Worm (Caenorhabditis elegans) whole organism, midembryonic: ENCODE results near the gene Y67A10A.3.

Source experiments
- T22C8.4 ChIP-seq: fragments of 200-800 bp; sonication (Bioruptor generic); IDR thresholded peaks from 2 replicates; pipeline ENCODE4 v1.3.6; 2022; ENCODE audit warnings: missing genetic modification characterization, missing compliant biosample characterization
- cog-1 ChIP-seq: sonication (generic microtip); optimal IDR thresholded peaks from 2 replicates; lab custom pipeline; 2016; ENCODE audit warnings: missing genetic modification characterization, missing compliant biosample characterization
- flt-1 ChIP-seq: fragments of 200-800 bp; sonication (Bioruptor generic); IDR thresholded peaks from 2 replicates; pipeline ENCODE4 v1.3.6; 2022; ENCODE audit warnings: missing genetic modification characterization, missing compliant biosample characterization
- klf-2 ChIP-seq: fragments of 200-800 bp; sonication (Bioruptor generic); conservative IDR thresholded peaks from 2 replicates; pipeline ENCODE4 v1.3.6; 2022; ENCODE audit warnings: missing genetic modification reagents, missing genetic modification characterization, missing compliant biosample characterization
- med-1 ChIP-seq: sonication (generic microtip); optimal IDR thresholded peaks from 2 replicates; lab custom pipeline; 2017; ENCODE audit warnings: missing genetic modification characterization, mild to moderate bottlenecking, missing compliant biosample characterization, antibody characterized with exemption, missing genetic modification reagents; ENCODE audit not compliant: insufficient read depth
- ref-1 ChIP-seq: fragments of 200-800 bp; sonication (Bioruptor generic); conservative IDR thresholded peaks from 2 replicates; pipeline ENCODE4 v1.3.6; 2022; ENCODE audit warnings: missing genetic modification reagents, missing genetic modification characterization, missing compliant biosample characterization
- tab-1 ChIP-seq: fragments of 200-800 bp; sonication (Bioruptor generic); IDR thresholded peaks from 2 replicates; pipeline ENCODE4 v1.3.6; 2022; ENCODE audit warnings: missing genetic modification characterization, missing compliant biosample characterization
- ztf-23 ChIP-seq: fragments of 200-800 bp; sonication (Bioruptor generic); IDR thresholded peaks from 2 replicates; pipeline ENCODE4 v1.3.6; 2022; ENCODE audit warnings: missing genetic modification reagents, missing genetic modification characterization, missing compliant biosample characterization
- ztf-29 ChIP-seq: fragments of 200-800 bp; sonication (Bioruptor generic); IDR thresholded peaks from 2 replicates; pipeline ENCODE4 v1.3.6; 2022; ENCODE audit warnings: missing genetic modification reagents, missing genetic modification characterization, missing compliant biosample characterization

Gene Y67A10A.3

DNA sequence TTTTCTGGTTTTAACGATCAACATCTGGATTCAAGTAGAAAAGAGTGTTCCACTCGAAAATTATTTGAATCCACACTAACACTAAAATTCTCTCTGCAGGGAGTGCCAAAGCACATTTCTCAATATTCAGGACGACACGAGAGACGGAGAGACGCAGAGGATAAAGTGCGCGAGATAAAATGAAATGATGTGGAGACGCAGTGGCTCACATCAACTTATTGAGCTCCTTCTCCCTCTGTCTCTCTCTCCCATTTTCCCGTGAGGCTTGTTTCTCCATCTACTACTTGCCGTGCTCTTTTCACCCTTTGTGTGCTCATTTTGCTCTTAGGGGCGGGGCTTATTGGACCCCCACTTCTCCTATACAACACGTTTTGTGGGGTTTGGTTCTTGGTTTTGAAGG, 21.9 kb upstream of the Y67A10A.3 start:
- TF ChIP-seq ref-1 (GFP tag; lab: Robert Waterston, UW) = no peak
- no peak for TF ChIP-seq tab-1
- TF ChIP-seq med-1 (GFP tag; lab: Kevin White, UChicago) = no peak
- TF ChIP-seq T22C8.4 = no peak
- no peak for TF ChIP-seq ztf-29 (GFP tag; lab: Robert Waterston, UW)
- TF ChIP-seq cog-1 (tag; lab: Kevin White, UChicago) = peak; percentile 56

DNA sequence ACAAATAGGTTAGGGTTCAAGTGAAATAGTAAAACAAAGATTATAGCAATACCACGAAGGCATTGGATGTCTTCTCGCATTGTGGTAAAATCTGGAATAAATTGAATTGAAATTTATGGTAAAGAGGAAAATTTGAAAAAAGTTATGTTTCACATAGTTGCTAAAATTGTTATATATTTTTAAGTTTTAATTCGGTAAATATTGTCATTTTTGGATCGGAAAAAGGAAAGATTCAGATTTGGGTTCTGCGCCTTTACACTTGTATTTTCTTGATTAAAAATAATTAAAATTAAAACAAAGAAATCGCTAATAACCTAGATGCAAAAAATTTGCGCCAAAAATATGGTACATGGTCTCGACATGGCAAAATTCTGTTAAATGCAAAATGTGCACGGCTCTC, 16.4 kb upstream of the Y67A10A.3 start, which contains the start of gene oac-56:
Gene oac-56 (minus strand): TSS at position 101 of the 400 bp plus-strand sequence.
- no peak for TF ChIP-seq ztf-29 (GFP tag; lab: Robert Waterston, UW)
- TF ChIP-seq cog-1 (tag; lab: Kevin White, UChicago) = no peak
- no peak for TF ChIP-seq T22C8.4
- no peak for TF ChIP-seq ztf-23 (GFP tag; lab: Robert Waterston, UW)

ce11 chrIV:14343756-14344155, 9.5 kb upstream of the Y67A10A.3 start, which contains the start of gene srlf-28:
Gene srlf-28, minus strand, starts transcription at chrIV:14343856.
- TF ChIP-seq klf-2 (GFP tag; lab: Robert Waterston, UW) = no peak
- TF ChIP-seq ztf-23 (GFP tag; lab: Robert Waterston, UW) = no peak
- no peak for TF ChIP-seq med-1 (GFP tag; lab: Kevin White, UChicago)
- no peak for TF ChIP-seq cog-1 (tag; lab: Kevin White, UChicago)
- TF ChIP-seq tab-1 = no peak
- no peak for TF ChIP-seq T22C8.4
- no peak for TF ChIP-seq ztf-29 (GFP tag; lab: Robert Waterston, UW)
- no peak for TF ChIP-seq flt-1 (GFP tag; lab: Robert Waterston, UW)
- TF ChIP-seq ref-1 (GFP tag; lab: Robert Waterston, UW) = no peak

DNA sequence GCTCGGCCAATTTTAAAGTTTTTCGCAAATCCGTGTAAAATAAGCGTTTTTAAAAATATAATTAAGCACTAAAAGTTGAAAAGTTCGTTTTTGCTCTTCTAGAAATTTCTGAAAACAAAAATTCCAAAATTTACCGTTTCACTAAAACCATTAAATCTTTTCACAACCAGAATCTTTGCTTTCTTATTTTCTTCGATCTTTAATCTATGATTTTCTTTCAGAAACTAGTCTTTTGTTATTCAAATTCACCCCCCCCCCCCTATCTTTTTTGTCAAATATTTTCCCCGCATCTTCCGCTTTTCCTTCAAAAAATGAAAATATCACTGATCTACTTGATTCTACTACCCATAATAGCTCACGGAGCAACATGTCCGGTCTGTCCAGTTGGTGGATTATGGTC, 5.4 kb upstream of the Y67A10A.3 start, which contains the start of gene Y67A10A.11:
Gene Y67A10A.11 (plus strand): TSS at position 301 of the 400 bp plus-strand sequence.
- no peak for TF ChIP-seq ztf-23 (GFP tag; lab: Robert Waterston, UW)
- no peak for TF ChIP-seq T22C8.4
- no peak for TF ChIP-seq tab-1
- no peak for TF ChIP-seq ref-1 (GFP tag; lab: Robert Waterston, UW)
- TF ChIP-seq ztf-29 (GFP tag; lab: Robert Waterston, UW) = no peak
- no peak for TF ChIP-seq med-1 (GFP tag; lab: Kevin White, UChicago)
- TF ChIP-seq flt-1 (GFP tag; lab: Robert Waterston, UW) = no peak
- TF ChIP-seq klf-2 (GFP tag; lab: Robert Waterston, UW) = no peak
- TF ChIP-seq cog-1 (tag; lab: Kevin White, UChicago) = no peak

DNA sequence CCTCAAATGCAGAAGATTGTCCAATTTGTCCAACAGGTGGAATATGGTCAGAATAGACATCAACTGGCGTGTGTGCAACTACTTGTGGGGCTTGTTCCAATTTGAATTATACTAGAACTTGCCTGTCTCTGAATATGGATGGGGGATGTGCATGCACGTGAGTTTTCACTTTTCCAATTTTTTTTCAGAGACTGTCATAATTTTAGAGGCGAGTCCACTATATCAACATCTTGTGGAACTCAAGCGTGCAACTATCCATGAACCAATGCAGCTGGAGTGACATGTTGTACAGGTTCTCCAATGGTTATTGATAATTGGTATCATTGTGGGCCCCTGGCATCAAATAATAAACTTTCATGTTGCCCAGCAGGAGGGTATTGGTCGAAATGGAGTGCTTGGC, 3.5 kb upstream of the Y67A10A.3 start, which contains the start of gene Y67A10A.2:
Gene Y67A10A.2 (plus strand): TSS at position 301 of the 400 bp plus-strand sequence.
- no peak for TF ChIP-seq T22C8.4
- TF ChIP-seq cog-1 (tag; lab: Kevin White, UChicago) = no peak
- no peak for TF ChIP-seq klf-2 (GFP tag; lab: Robert Waterston, UW)
- TF ChIP-seq ztf-23 (GFP tag; lab: Robert Waterston, UW) = no peak

DNA sequence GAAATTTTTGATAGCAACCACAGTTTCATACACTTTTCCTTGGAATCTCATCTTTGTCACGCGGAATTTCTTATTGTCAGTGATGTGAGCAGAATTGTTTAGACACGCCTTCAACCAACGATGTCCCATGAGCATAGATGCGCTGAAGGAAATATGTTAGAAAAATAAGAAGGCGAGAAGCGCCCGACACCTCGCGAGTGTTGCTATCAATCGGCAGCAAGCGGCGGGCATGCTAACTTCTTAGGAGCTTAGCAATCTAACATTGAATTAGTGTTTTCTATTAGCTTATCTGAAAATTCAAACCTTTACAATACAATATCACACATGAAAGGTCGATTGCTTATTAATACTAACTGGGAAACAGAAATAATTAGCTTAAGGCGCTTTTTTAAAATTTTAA, 1.5 kb upstream of the Y67A10A.3 start:
- TF ChIP-seq ref-1 (GFP tag; lab: Robert Waterston, UW) (no peak), ztf-23 (GFP tag; lab: Robert Waterston, UW) (no peak), klf-2 (GFP tag; lab: Robert Waterston, UW) (no peak), ztf-29 (GFP tag; lab: Robert Waterston, UW) (no peak)

ce11 chrIV:14326694-14327298, 7.5 kb downstream of the Y67A10A.3 start:
- peak; percentile 56; the same call in 1 of the 2 replicates for TF ChIP-seq flt-1 (GFP tag; lab: Robert Waterston, UW)
- TF ChIP-seq tab-1 = no peak
- no peak for TF ChIP-seq klf-2 (GFP tag; lab: Robert Waterston, UW)
- TF ChIP-seq T22C8.4 = no peak
- no peak for TF ChIP-seq med-1 (GFP tag; lab: Kevin White, UChicago)
- 0 out of 2 replicates have a peak, but pooled peaks have one; percentile 21 for TF ChIP-seq ztf-23 (GFP tag; lab: Robert Waterston, UW)

ce11 chrIV:14326283-14326682, 8.0 kb downstream of the Y67A10A.3 start, which contains the start of gene fbxa-83:
Gene fbxa-83, minus strand, starts transcription at chrIV:14326383.
- no peak for TF ChIP-seq cog-1 (tag; lab: Kevin White, UChicago)

ce11 chrIV:14321655-14322054, 12.6 kb downstream of the Y67A10A.3 start, which contains the start of gene fbxa-126:
Gene fbxa-126, minus strand, starts transcription at chrIV:14321755.
- TF ChIP-seq tab-1 (no peak), flt-1 (GFP tag; lab: Robert Waterston, UW) (no peak), med-1 (GFP tag; lab: Kevin White, UChicago) (no peak), ztf-23 (GFP tag; lab: Robert Waterston, UW) (no peak), cog-1 (tag; lab: Kevin White, UChicago) (no peak), klf-2 (GFP tag; lab: Robert Waterston, UW) (no peak), ztf-29 (GFP tag; lab: Robert Waterston, UW) (no peak), T22C8.4 (no peak), ref-1 (GFP tag; lab: Robert Waterston, UW) (no peak)

DNA sequence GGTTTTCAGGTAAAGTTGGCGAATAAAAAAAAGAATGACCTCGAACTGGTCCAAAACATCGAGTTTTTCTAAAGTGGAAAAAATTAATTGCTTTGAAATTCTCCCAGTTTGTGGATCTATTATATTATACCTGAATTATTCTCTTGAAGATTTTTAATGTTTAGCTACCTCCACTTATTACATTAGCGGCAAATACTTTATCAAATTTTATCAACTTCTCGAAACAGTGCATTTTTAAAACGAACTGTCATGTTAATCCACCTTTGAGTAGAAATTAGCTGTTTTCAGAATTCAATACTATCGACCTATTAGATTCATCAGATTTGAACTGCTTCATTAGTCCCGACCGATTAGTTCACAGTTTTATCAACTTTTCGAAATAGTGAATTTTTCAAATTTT, 16.2 kb downstream of the Y67A10A.3 start:
- TF ChIP-seq klf-2 (GFP tag; lab: Robert Waterston, UW) = no peak
